Fruit fly (Drosophila melanogaster) S2 (cell line): ENCODE results near the gene Svil.

Experiments used
- CG8478 ChIP-seq: fragments of >200 bp; optimal IDR thresholded peaks from 2 replicates; lab custom pipeline; 2018
- CTCF ChIP-seq, 2 experiments: fragments of >200 bp; optimal IDR thresholded peaks; 2 replicates each; lab custom pipeline; 2018

DNA sequence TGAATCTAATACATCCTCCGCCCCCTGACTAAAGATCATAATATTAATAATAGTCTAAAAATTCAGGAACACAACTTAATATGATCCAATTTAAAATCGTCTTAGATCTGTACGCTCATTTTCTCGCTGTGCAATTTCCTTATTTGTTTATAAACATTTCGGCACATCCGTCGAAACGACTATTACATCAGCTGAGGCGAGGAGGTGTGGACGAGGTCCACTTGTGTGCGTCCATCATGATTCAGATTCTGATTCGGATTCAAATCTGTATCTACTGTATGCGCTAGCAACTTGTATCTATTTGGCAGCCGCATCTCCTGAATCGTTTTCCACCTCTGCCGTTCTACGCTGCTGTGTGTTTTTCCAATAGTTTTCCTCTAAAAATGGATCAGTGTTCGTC, 2.0 kb downstream of the Svil start:
- TF ChIP-seq CTCF (optimal IDR thresholded peaks at IDR 0.05; lab: Kevin White, UChicago) (no peak), CG8478 (lab: Kevin White, UChicago) (no peak)
